Fruit fly (Drosophila melanogaster) whole organism, embryonic: Measurements from ENCODE around the gene CG43347.
A peak's percentile ranks its signal among the peaks of the same experiment; 100 is the strongest.

Experiments
- Ada2b ChIP-seq: fragments of 200-800 bp; sonication (Bioruptor generic); IDR thresholded peaks from 2 replicates; pipeline ENCODE4 v1.3.6; 2022; ENCODE audit warnings: missing biosample characterization, missing genetic modification characterization
- Blimp-1 ChIP-seq: fragments of 200-800 bp; sonication (Bioruptor generic); optimal IDR thresholded peaks from 3 replicates; lab custom pipeline; 2018; ENCODE audit warnings: missing biosample characterization, missing genetic modification characterization, mild to moderate bottlenecking, moderate library complexity, missing genetic modification reagents
- CG10147 ChIP-seq: fragments of 200-800 bp; sonication (Bioruptor generic); optimal IDR thresholded peaks from 2 replicates; lab custom pipeline; 2019; ENCODE audit warnings: missing biosample characterization, mild to moderate bottlenecking, missing genetic modification characterization, moderate library complexity
- CG1024 ChIP-seq: fragments of 200-800 bp; sonication (Bioruptor generic); IDR thresholded peaks from 2 replicates; pipeline ENCODE4 v1.3.6; 2022; ENCODE audit warnings: missing biosample characterization, missing genetic modification characterization
- CG10979 ChIP-seq: fragments of 200-800 bp; sonication (Bioruptor generic); optimal IDR thresholded peaks from 2 replicates; lab custom pipeline; 2018; ENCODE audit warnings: missing biosample characterization, mild to moderate bottlenecking, missing genetic modification characterization, moderate library complexity
- CG12155 ChIP-seq: fragments of 200-800 bp; sonication (Bioruptor generic); optimal IDR thresholded peaks from 3 replicates; lab custom pipeline; 2016; ENCODE audit warnings: missing biosample characterization, missing genetic modification characterization
- CG14710 ChIP-seq: fragments of 200-800 bp; sonication (Bioruptor generic); optimal IDR thresholded peaks from 3 replicates; lab custom pipeline; 2019; ENCODE audit warnings: missing biosample characterization, mild to moderate bottlenecking, missing genetic modification characterization, moderate library complexity
- CG1647 ChIP-seq: fragments of 200-800 bp; sonication (Bioruptor generic); optimal IDR thresholded peaks from 3 replicates; lab custom pipeline; 2016; ENCODE audit warnings: missing biosample characterization, missing genetic modification characterization
- CG16863 ChIP-seq: fragments of 200-800 bp; sonication (Bioruptor generic); optimal IDR thresholded peaks from 3 replicates; lab custom pipeline; 2016; ENCODE audit warnings: missing biosample characterization, missing genetic modification characterization
- CG17568 ChIP-seq: fragments of 200-800 bp; sonication (Bioruptor generic); optimal IDR thresholded peaks from 2 replicates; lab custom pipeline; 2018; ENCODE audit warnings: missing biosample characterization, mild to moderate bottlenecking, missing genetic modification characterization, moderate library complexity
- CG2129 ChIP-seq: fragments of 200-800 bp; sonication (Bioruptor generic); IDR thresholded peaks from 2 replicates; pipeline ENCODE4 v1.3.6; 2022; ENCODE audit warnings: missing biosample characterization, missing genetic modification characterization; ENCODE audit not compliant: partially characterized antibody
- CG2678 ChIP-seq: fragments of 200-800 bp; sonication (Bioruptor generic); optimal IDR thresholded peaks from 3 replicates; lab custom pipeline; 2019; ENCODE audit warnings: missing biosample characterization, mild to moderate bottlenecking, missing genetic modification characterization, moderate library complexity
- CG2889 ChIP-seq: fragments of 200-800 bp; sonication (Bioruptor generic); IDR thresholded peaks from 3 replicates; pipeline ENCODE4 v1.3.6; 2022; ENCODE audit warnings: missing biosample characterization, missing genetic modification characterization
- CG30431 ChIP-seq: fragments of 200-800 bp; sonication (Bioruptor generic); optimal IDR thresholded peaks from 2 replicates; lab custom pipeline; 2017; ENCODE audit warnings: missing biosample characterization, missing genetic modification characterization
- CG3847 ChIP-seq: fragments of 200-800 bp; sonication (Bioruptor generic); IDR thresholded peaks from 2 replicates; pipeline ENCODE4 v1.3.6; 2022; ENCODE audit warnings: missing biosample characterization, missing genetic modification characterization
- CG7357 ChIP-seq: fragments of 200-800 bp; sonication (Bioruptor generic); IDR thresholded peaks from 3 replicates; pipeline ENCODE4 v1.3.6; 2022; ENCODE audit warnings: missing biosample characterization, missing genetic modification characterization
- CG8281 ChIP-seq: fragments of 200-800 bp; sonication (Bioruptor generic); optimal IDR thresholded peaks from 2 replicates; lab custom pipeline; 2018; ENCODE audit warnings: missing biosample characterization, mild to moderate bottlenecking, missing genetic modification characterization, moderate library complexity
- CkIIα-i1 ChIP-seq: fragments of 200-800 bp; sonication (Bioruptor generic); IDR thresholded peaks from 2 replicates; pipeline ENCODE4 v1.3.6; 2022; ENCODE audit warnings: missing biosample characterization, missing genetic modification characterization
- CrebB ChIP-seq: fragments of 200-800 bp; sonication (Bioruptor generic); optimal IDR thresholded peaks from 3 replicates; lab custom pipeline; 2018; ENCODE audit warnings: missing biosample characterization, mild to moderate bottlenecking, missing genetic modification characterization
- D ChIP-seq, 2 experiments: fragments of 200-800 bp in 1 of 2; fragments of >200 bp in 1 of 2; sonication (Bioruptor generic) in 1 of 2; optimal IDR thresholded peaks; 2 replicates in 1 of 2; 3 replicates in 1 of 2; lab custom pipeline; 2017; ENCODE audit warnings: mild to moderate bottlenecking in 1 of 2, missing biosample characterization in 1 of 2, missing genetic modification characterization in 1 of 2, missing genetic modification reagents in 1 of 2
- GATAe ChIP-seq: fragments of 200-800 bp; sonication (Bioruptor generic); conservative IDR thresholded peaks from 2 replicates; pipeline ENCODE4 v1.3.6; 2022; ENCODE audit warnings: missing biosample characterization, missing genetic modification characterization
- HLH3B ChIP-seq: fragments of 200-800 bp; sonication (Bioruptor generic); IDR thresholded peaks from 2 replicates; pipeline ENCODE4 v1.3.6; 2022; ENCODE audit warnings: missing biosample characterization, missing genetic modification characterization
- HLH4C ChIP-seq: fragments of 200-800 bp; sonication (Bioruptor generic); IDR thresholded peaks from 3 replicates; pipeline ENCODE4 v1.3.6; 2022; ENCODE audit warnings: missing biosample characterization, missing genetic modification characterization; ENCODE audit not compliant: partially characterized antibody
- Meics ChIP-seq: fragments of 200-800 bp; sonication (Bioruptor generic); optimal IDR thresholded peaks from 2 replicates; lab custom pipeline; 2017; ENCODE audit warnings: missing biosample characterization, mild to moderate bottlenecking, missing genetic modification characterization
- Mrtf ChIP-seq: fragments of 200-800 bp; sonication (Bioruptor generic); IDR thresholded peaks from 3 replicates; pipeline ENCODE4 v1.3.6; 2022; ENCODE audit warnings: missing biosample characterization, missing genetic modification characterization
- PHDP ChIP-seq: fragments of 200-800 bp; sonication (Bioruptor generic); optimal IDR thresholded peaks from 3 replicates; lab custom pipeline; 2018; ENCODE audit warnings: missing biosample characterization, mild to moderate bottlenecking, missing genetic modification characterization, moderate library complexity
- Sin3A ChIP-seq: fragments of >200 bp; optimal IDR thresholded peaks from 2 replicates; lab custom pipeline; 2018
- Six4 ChIP-seq: fragments of 200-800 bp; sonication (Bioruptor generic); optimal IDR thresholded peaks from 2 replicates; lab custom pipeline; 2016; ENCODE audit warnings: missing biosample characterization, missing genetic modification characterization
- Xbp1 ChIP-seq: fragments of 200-800 bp; sonication (Bioruptor generic); optimal IDR thresholded peaks from 3 replicates; lab custom pipeline; 2016; ENCODE audit warnings: missing biosample characterization, mild to moderate bottlenecking, missing genetic modification characterization
- bbx ChIP-seq: fragments of 200-800 bp; sonication (Bioruptor generic); IDR thresholded peaks from 2 replicates; pipeline ENCODE4 v1.3.6; 2022; ENCODE audit warnings: missing biosample characterization, missing genetic modification characterization; ENCODE audit not compliant: partially characterized antibody
- crp ChIP-seq, 2 experiments: fragments of 200-800 bp; sonication (Bioruptor generic); optimal IDR thresholded peaks; 2 replicates in 1 of 2; 3 replicates in 1 of 2; lab custom pipeline; 2017; ENCODE audit warnings: missing biosample characterization in 2 of 2, missing genetic modification characterization in 2 of 2, mild to moderate bottlenecking in 1 of 2, moderate library complexity in 1 of 2
- dati ChIP-seq: fragments of 200-800 bp; sonication (Bioruptor generic); IDR thresholded peaks from 2 replicates; pipeline ENCODE4 v1.3.6; 2022; ENCODE audit warnings: missing biosample characterization, missing genetic modification characterization
- en ChIP-seq: fragments of 200-800 bp; sonication (Bioruptor generic); optimal IDR thresholded peaks from 2 replicates; lab custom pipeline; 2016; ENCODE audit warnings: missing biosample characterization, missing genetic modification characterization
- exex ChIP-seq: fragments of 200-800 bp; sonication (Bioruptor generic); optimal IDR thresholded peaks from 4 replicates; lab custom pipeline; 2018; ENCODE audit warnings: missing biosample characterization, mild to moderate bottlenecking, missing genetic modification characterization, moderate library complexity
- fd102C ChIP-seq: fragments of 200-800 bp; sonication (Bioruptor generic); optimal IDR thresholded peaks from 2 replicates; lab custom pipeline; 2018; ENCODE audit warnings: missing biosample characterization, mild to moderate bottlenecking, missing genetic modification characterization, moderate library complexity
- gce ChIP-seq: fragments of 200-800 bp; sonication (Bioruptor generic); IDR thresholded peaks from 3 replicates; pipeline ENCODE4 v1.3.6; 2022; ENCODE audit warnings: missing biosample characterization, missing genetic modification characterization
- gem ChIP-seq: fragments of 200-800 bp; sonication (Bioruptor generic); optimal IDR thresholded peaks from 2 replicates; lab custom pipeline; 2019; ENCODE audit warnings: missing biosample characterization, mild to moderate bottlenecking, missing genetic modification characterization, moderate library complexity
- pnt ChIP-seq: fragments of 200-800 bp; sonication (Bioruptor generic); optimal IDR thresholded peaks from 3 replicates; lab custom pipeline; 2016; ENCODE audit warnings: missing biosample characterization, missing genetic modification characterization
- schlank ChIP-seq: fragments of 200-800 bp; sonication (Bioruptor generic); optimal IDR thresholded peaks from 2 replicates; lab custom pipeline; 2018; ENCODE audit warnings: missing biosample characterization, mild to moderate bottlenecking, missing genetic modification characterization
- sd ChIP-seq: fragments of 200-800 bp; sonication (Bioruptor generic); optimal IDR thresholded peaks from 3 replicates; lab custom pipeline; 2018; ENCODE audit warnings: missing biosample characterization, mild to moderate bottlenecking, missing genetic modification characterization, moderate library complexity
- seq ChIP-seq: fragments of 200-800 bp; sonication (Bioruptor generic); IDR thresholded peaks from 2 replicates; pipeline ENCODE4 v1.3.6; 2022; ENCODE audit warnings: missing biosample characterization, missing genetic modification characterization
- slou ChIP-seq: fragments of 200-800 bp; sonication (Bioruptor generic); optimal IDR thresholded peaks from 3 replicates; lab custom pipeline; 2016; ENCODE audit warnings: missing biosample characterization, missing genetic modification characterization
- so ChIP-seq: fragments of 200-800 bp; sonication (Bioruptor generic); IDR thresholded peaks from 3 replicates; pipeline ENCODE4 v1.3.6; 2022; ENCODE audit warnings: missing biosample characterization, missing genetic modification characterization
- vnd ChIP-seq: fragments of 200-800 bp; sonication (Bioruptor generic); IDR thresholded peaks from 3 replicates; pipeline ENCODE4 v1.3.6; 2022; ENCODE audit warnings: missing biosample characterization, missing genetic modification characterization; ENCODE audit not compliant: partially characterized antibody
- wor ChIP-seq: fragments of 200-800 bp; sonication (Bioruptor generic); IDR thresholded peaks from 2 replicates; pipeline ENCODE4 v1.3.6; 2022; ENCODE audit warnings: missing biosample characterization, missing genetic modification characterization
- zen ChIP-seq: fragments of 200-800 bp; sonication (Bioruptor generic); optimal IDR thresholded peaks from 3 replicates; lab custom pipeline; 2018; ENCODE audit warnings: missing biosample characterization, mild to moderate bottlenecking, missing genetic modification characterization, moderate library complexity

CG43347 gene

DNA sequence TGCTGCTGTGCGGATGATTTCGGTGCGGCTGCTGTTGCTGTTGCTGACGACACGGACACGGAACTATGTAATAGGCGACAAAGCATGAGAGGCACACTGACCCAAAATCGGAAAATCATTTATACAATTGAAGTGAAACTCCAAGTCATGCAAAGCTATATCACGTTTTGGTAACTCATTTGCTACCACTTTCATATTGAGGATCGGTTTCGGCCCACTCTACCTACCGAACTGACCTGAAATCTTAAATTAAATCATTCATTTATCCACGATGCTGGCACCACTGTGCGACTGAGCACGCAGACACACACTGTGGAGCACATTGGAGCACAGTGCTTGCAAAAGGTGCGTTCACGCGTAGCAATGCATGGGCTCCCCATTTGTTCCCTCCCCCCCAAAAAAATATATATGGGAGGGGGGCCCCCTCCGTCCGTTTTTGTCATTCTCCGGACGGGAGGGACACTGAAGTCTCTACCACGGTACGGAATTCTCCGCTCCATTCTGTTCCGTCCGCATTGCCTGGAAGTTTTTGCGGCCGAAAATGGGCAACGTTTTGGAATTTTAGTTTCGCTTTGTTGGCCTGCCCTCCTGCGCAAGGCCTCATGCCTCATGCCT is 49.7 kb downstream of the CG43347 start (continued):
- peak; percentile 56 for TF ChIP-seq PHDP (tag; lab: Kevin White, UChicago)
- peak; percentile 2 for TF ChIP-seq CG10147 (GFP tag; lab: Kevin White, UChicago)
- TF ChIP-seq gem, result peak; percentile 75
- TF ChIP-seq CG12155 (GFP tag; lab: Kevin White, UChicago), result no peak
- no peak for TF ChIP-seq slou
- peak; percentile 39; the same call in 1 of the 3 replicates for TF ChIP-seq so
- peak; percentile 12 for TF ChIP-seq pnt (GFP tag; lab: Kevin White, UChicago)
- TF ChIP-seq Blimp-1, result peak; percentile 56
- TF ChIP-seq CG8281 (tag; lab: Kevin White, UChicago), result no peak
- peak; percentile 48; the same call in 1 of the 2 replicates for TF ChIP-seq wor (GFP tag; lab: Robert Waterston, UW)
- TF ChIP-seq Xbp1, result peak; percentile 58
- no peak for TF ChIP-seq dati (GFP tag; lab: Robert Waterston, UW)
- no peak for TF ChIP-seq Sin3A
- peak; percentile 18 for TF ChIP-seq en (GFP tag; lab: Kevin White, UChicago)
- TF ChIP-seq Six4 (GFP tag; lab: Kevin White, UChicago), result peak; percentile 36
- TF ChIP-seq CG30431 (GFP tag; lab: Kevin White, UChicago), result peak; percentile 25
- TF ChIP-seq bbx (GFP tag; lab: Robert Waterston, UW), result no peak
- no peak for TF ChIP-seq crp (GFP tag; optimal IDR thresholded peaks at IDR 0.05; lab: Kevin White, UChicago)
- no peak for TF ChIP-seq sd
- no peak for TF ChIP-seq CG17568 (GFP tag; lab: Kevin White, UChicago)
- no peak for TF ChIP-seq vnd
- TF ChIP-seq CG3847 (GFP tag; lab: Robert Waterston, UW), result peak; percentile 42; the same call in 1 of the 2 replicates
- no peak for TF ChIP-seq Mrtf (GFP tag; lab: Robert Waterston, UW)
- TF ChIP-seq HLH3B (GFP tag; lab: Robert Waterston, UW), result peak; percentile 63
- TF ChIP-seq CG14710 (tag; lab: Kevin White, UChicago), result no peak
- no peak for TF ChIP-seq CG2889
- no peak for TF ChIP-seq fd102C (GFP tag; lab: Kevin White, UChicago)
- TF ChIP-seq CG16863, result peak; percentile 33
- TF ChIP-seq Ada2b (GFP tag; lab: Robert Waterston, UW), result peak; percentile 65
- TF ChIP-seq CG10979 (tag; lab: Kevin White, UChicago), result peak; percentile 55
- TF ChIP-seq zen (tag; lab: Kevin White, UChicago), result no peak
- no peak for TF ChIP-seq CG1647 (GFP tag; lab: Kevin White, UChicago)
- TF ChIP-seq gce (GFP tag; lab: Robert Waterston, UW), result 0 out of 3 replicates have a peak, but pooled peaks have one; percentile 56
- TF ChIP-seq seq (GFP tag; lab: Robert Waterston, UW), result no peak
- peak; percentile 48 for TF ChIP-seq Meics
- no peak for TF ChIP-seq GATAe (GFP tag; lab: Robert Waterston, UW)
- no peak for TF ChIP-seq exex
- no peak for TF ChIP-seq CrebB (tag; lab: Kevin White, UChicago)
- no peak for TF ChIP-seq HLH4C (GFP tag; lab: Robert Waterston, UW)
- TF ChIP-seq CG2678 (tag; lab: Kevin White, UChicago), result peak; percentile 61
- no peak for TF ChIP-seq CkIIα-i1
- no peak for TF ChIP-seq schlank (tag; lab: Kevin White, UChicago)
- no peak for TF ChIP-seq D (optimal IDR thresholded peaks at IDR 0.05; lab: Kevin White, UChicago)
- peak; percentile 52 for TF ChIP-seq D (GFP tag; optimal IDR thresholded peaks at IDR 0.05; lab: Kevin White, UChicago)
- peak; percentile 40; the same call in 1 of the 3 replicates for TF ChIP-seq CG7357
- no peak for TF ChIP-seq CG1024
- TF ChIP-seq CG2129, result no peak
